Fruit fly (Drosophila melanogaster) whole organism, embryonic: ENCODE data around the gene CG42272.

ENCODE experiments used
- Aef1 ChIP-seq: fragments of 200-800 bp; sonication (Bioruptor generic); IDR thresholded peaks from 3 replicates; pipeline ENCODE4 v1.3.6; 2022; ENCODE audit warnings: missing biosample characterization, missing genetic modification characterization
- Atf3 ChIP-seq: fragments of 200-800 bp; sonication (Bioruptor generic); optimal IDR thresholded peaks from 3 replicates; lab custom pipeline; 2016; ENCODE audit warnings: missing biosample characterization, missing genetic modification characterization
- Awh ChIP-seq: fragments of 200-800 bp; sonication (Bioruptor generic); IDR thresholded peaks from 2 replicates; pipeline ENCODE4, ENCODE4 v1.3.6; 2022; ENCODE audit warnings: missing biosample characterization, missing genetic modification characterization
- CG10543 ChIP-seq: fragments of 200-800 bp; sonication (Bioruptor generic); optimal IDR thresholded peaks from 3 replicates; lab custom pipeline; 2017; ENCODE audit warnings: missing biosample characterization, mild to moderate bottlenecking, missing genetic modification characterization, moderate library complexity
- CG11695 ChIP-seq: fragments of 200-800 bp; sonication (Bioruptor generic); IDR thresholded peaks from 3 replicates; pipeline ENCODE4 v1.3.6; 2022; ENCODE audit warnings: missing biosample characterization, missing genetic modification characterization
- CG11696 ChIP-seq: fragments of 200-800 bp; sonication (Bioruptor generic); IDR thresholded peaks from 2 replicates; pipeline ENCODE4 v1.3.6; 2022; ENCODE audit warnings: missing biosample characterization, missing genetic modification characterization
- CG1233 ChIP-seq: fragments of 200-800 bp; sonication (Bioruptor generic); optimal IDR thresholded peaks from 4 replicates; lab custom pipeline; 2018; ENCODE audit warnings: missing biosample characterization, mild to moderate bottlenecking, missing genetic modification characterization
- CG14965 ChIP-seq: fragments of 200-800 bp; sonication (Bioruptor generic); optimal IDR thresholded peaks from 2 replicates; lab custom pipeline; 2016; ENCODE audit warnings: missing biosample characterization, missing genetic modification characterization, borderline replicate concordance
- CG1602 ChIP-seq: fragments of 200-800 bp; sonication (Bioruptor generic); optimal IDR thresholded peaks from 3 replicates; lab custom pipeline; 2016; ENCODE audit warnings: missing biosample characterization, missing genetic modification characterization
- CG1603 ChIP-seq: fragments of 200-800 bp; sonication (Bioruptor generic); optimal IDR thresholded peaks from 2 replicates; lab custom pipeline; 2019; ENCODE audit warnings: missing biosample characterization, mild to moderate bottlenecking, missing genetic modification characterization, moderate library complexity
- CG17912 ChIP-seq: fragments of 200-800 bp; sonication (Bioruptor generic); optimal IDR thresholded peaks from 2 replicates; lab custom pipeline; 2018; ENCODE audit warnings: missing biosample characterization, mild to moderate bottlenecking, missing genetic modification characterization
- CG18262 ChIP-seq: fragments of 200-800 bp; optimal IDR thresholded peaks from 3 replicates; lab custom pipeline; 2019; ENCODE audit warnings: missing biosample characterization, mild to moderate bottlenecking, missing genetic modification characterization, moderate library complexity
- CG2120 ChIP-seq: fragments of 200-800 bp; sonication (Bioruptor generic); optimal IDR thresholded peaks from 3 replicates; lab custom pipeline; 2016; ENCODE audit warnings: missing biosample characterization, missing genetic modification characterization
- CG2678 ChIP-seq: fragments of 200-800 bp; sonication (Bioruptor generic); optimal IDR thresholded peaks from 3 replicates; lab custom pipeline; 2019; ENCODE audit warnings: missing biosample characterization, mild to moderate bottlenecking, missing genetic modification characterization, moderate library complexity
- CG2875 ChIP-seq: fragments of 200-800 bp; sonication (Bioruptor generic); optimal IDR thresholded peaks from 2 replicates; lab custom pipeline; 2017; ENCODE audit warnings: missing biosample characterization, mild to moderate bottlenecking, missing genetic modification characterization, missing genetic modification reagents
- CG4707 ChIP-seq: fragments of 200-800 bp; sonication (Bioruptor generic); optimal IDR thresholded peaks from 2 replicates; lab custom pipeline; 2018; ENCODE audit warnings: missing biosample characterization, mild to moderate bottlenecking, missing genetic modification characterization, moderate library complexity
- CG6689 ChIP-seq: fragments of 200-800 bp; sonication (Bioruptor generic); IDR thresholded peaks from 2 replicates; pipeline ENCODE4 v1.3.6; 2022; ENCODE audit warnings: missing biosample characterization, missing genetic modification characterization
- CG8359 ChIP-seq: fragments of 200-800 bp; sonication (Bioruptor generic); optimal IDR thresholded peaks from 2 replicates; lab custom pipeline; 2017; ENCODE audit warnings: missing biosample characterization, mild to moderate bottlenecking, missing genetic modification characterization, borderline replicate concordance
- CG9437 ChIP-seq: fragments of 200-800 bp; sonication (Bioruptor generic); optimal IDR thresholded peaks from 2 replicates; lab custom pipeline; 2018; ENCODE audit warnings: missing biosample characterization, mild to moderate bottlenecking, missing genetic modification characterization
- CoRest ChIP-seq: fragments of 200-800 bp; sonication (Bioruptor generic); optimal IDR thresholded peaks from 3 replicates; lab custom pipeline; 2018; ENCODE audit warnings: missing biosample characterization, mild to moderate bottlenecking, missing genetic modification characterization, moderate library complexity
- D ChIP-seq, 2 experiments: fragments of 200-800 bp in 1 of 2; fragments of >200 bp in 1 of 2; sonication (Bioruptor generic) in 1 of 2; optimal IDR thresholded peaks; 2 replicates in 1 of 2; 3 replicates in 1 of 2; lab custom pipeline; 2017; ENCODE audit warnings: mild to moderate bottlenecking in 1 of 2, missing biosample characterization in 1 of 2, missing genetic modification characterization in 1 of 2, missing genetic modification reagents in 1 of 2
- Dbx ChIP-seq: fragments of 200-800 bp; sonication (Bioruptor generic); IDR thresholded peaks from 3 replicates; pipeline ENCODE4 v1.3.6; 2022; ENCODE audit warnings: missing biosample characterization, missing genetic modification characterization
- Doc2 ChIP-seq: fragments of 200-800 bp; sonication (Bioruptor generic); IDR thresholded peaks from 2 replicates; pipeline ENCODE4 v1.3.6; 2022; ENCODE audit warnings: missing biosample characterization, missing genetic modification characterization
- Eip74EF ChIP-seq, 2 experiments: fragments of 200-800 bp in 1 of 2; fragments of >200 bp in 1 of 2; sonication (Bioruptor generic) in 1 of 2; optimal IDR thresholded peaks; 2 replicates each; lab custom pipeline; 2017 to 2019; ENCODE audit warnings: missing biosample characterization in 2 of 2, missing genetic modification characterization in 2 of 2, mild to moderate bottlenecking in 1 of 2, moderate library complexity in 1 of 2
- HmgZ ChIP-seq: fragments of 200-800 bp; sonication (Bioruptor generic); optimal IDR thresholded peaks from 2 replicates; lab custom pipeline; 2018; ENCODE audit warnings: missing biosample characterization, mild to moderate bottlenecking, missing genetic modification characterization
- Hmr ChIP-seq: fragments of 200-800 bp; sonication (Bioruptor generic); optimal IDR thresholded peaks from 3 replicates; lab custom pipeline; 2017; ENCODE audit warnings: mild to moderate bottlenecking, missing biosample characterization, missing genetic modification reagents, missing genetic modification characterization
- Kr ChIP-seq: fragments of 200-800 bp; sonication (Bioruptor generic); optimal IDR thresholded peaks from 2 replicates; lab custom pipeline; 2017; ENCODE audit warnings: missing biosample characterization, mild to moderate bottlenecking, missing genetic modification characterization
- Max ChIP-seq: fragments of 200-800 bp; sonication (Bioruptor generic); optimal IDR thresholded peaks from 2 replicates; lab custom pipeline; 2016; ENCODE audit warnings: missing biosample characterization, mild to moderate bottlenecking, missing genetic modification characterization
- Oli ChIP-seq: fragments of 200-800 bp; sonication (Bioruptor generic); optimal IDR thresholded peaks from 2 replicates; lab custom pipeline; 2018; ENCODE audit warnings: missing biosample characterization, mild to moderate bottlenecking, missing genetic modification characterization, moderate library complexity
- Sox100B ChIP-seq: fragments of 200-800 bp; sonication (Bioruptor generic); optimal IDR thresholded peaks from 3 replicates; lab custom pipeline; 2018; ENCODE audit warnings: missing biosample characterization, mild to moderate bottlenecking, missing genetic modification characterization
- bab2 ChIP-seq: fragments of 200-800 bp; sonication (Bioruptor generic); optimal IDR thresholded peaks from 2 replicates; lab custom pipeline; 2016; ENCODE audit warnings: missing biosample characterization, missing genetic modification characterization
- bcd ChIP-seq: fragments of 200-800 bp; sonication (Bioruptor generic); optimal IDR thresholded peaks from 2 replicates; lab custom pipeline; 2017; ENCODE audit warnings: missing biosample characterization, mild to moderate bottlenecking, missing genetic modification characterization
- en ChIP-seq: fragments of 200-800 bp; sonication (Bioruptor generic); optimal IDR thresholded peaks from 2 replicates; lab custom pipeline; 2016; ENCODE audit warnings: missing biosample characterization, missing genetic modification characterization
- ftz-f1 ChIP-seq: fragments of 200-800 bp; sonication (Bioruptor generic); optimal IDR thresholded peaks from 2 replicates; lab custom pipeline; 2016; ENCODE audit warnings: missing biosample characterization, missing genetic modification characterization
- gcm ChIP-seq: fragments of 200-800 bp; sonication (Bioruptor generic); optimal IDR thresholded peaks from 2 replicates; lab custom pipeline; 2019; ENCODE audit warnings: missing biosample characterization, mild to moderate bottlenecking, missing genetic modification characterization, moderate library complexity
- grau ChIP-seq: fragments of 200-800 bp; optimal IDR thresholded peaks from 3 replicates; lab custom pipeline; 2019; ENCODE audit warnings: missing biosample characterization, mild to moderate bottlenecking, missing genetic modification characterization, moderate library complexity
- inv ChIP-seq: fragments of 200-800 bp; sonication (Bioruptor generic); IDR thresholded peaks from 2 replicates; pipeline ENCODE4 v1.3.6; 2022; ENCODE audit warnings: missing biosample characterization, missing genetic modification characterization; ENCODE audit not compliant: partially characterized antibody
- lmd ChIP-seq: fragments of 200-800 bp; sonication (Bioruptor generic); IDR thresholded peaks from 2 replicates; pipeline ENCODE4 v1.3.6; 2022; ENCODE audit warnings: missing biosample characterization, missing genetic modification characterization
- lola ChIP-seq, 3 experiments: fragments of >200 bp in 2 of 3; fragments of 200-800 bp in 1 of 3; sonication (Bioruptor generic) in 1 of 3; optimal IDR thresholded peaks; 2 replicates each; lab custom pipeline; 2017 to 2019; ENCODE audit warnings: missing biosample characterization in 3 of 3, missing genetic modification characterization in 3 of 3, mild to moderate bottlenecking in 1 of 3, moderate library complexity in 1 of 3
- pho ChIP-seq: fragments of 200-800 bp; sonication (Bioruptor generic); optimal IDR thresholded peaks from 2 replicates; lab custom pipeline; 2016; ENCODE audit warnings: missing biosample characterization, missing genetic modification characterization
- pros ChIP-seq: fragments of 200-800 bp; sonication (Bioruptor generic); optimal IDR thresholded peaks from 3 replicates; lab custom pipeline; 2019; ENCODE audit warnings: missing biosample characterization, mild to moderate bottlenecking, missing genetic modification characterization, moderate library complexity
- row ChIP-seq: fragments of 200-800 bp; sonication (Bioruptor generic); IDR thresholded peaks from 3 replicates; pipeline ENCODE4 v1.3.6; 2022; ENCODE audit warnings: missing biosample characterization, missing genetic modification characterization
- sens ChIP-seq: fragments of 200-800 bp; sonication (Bioruptor generic); peaks from one replicate; lab custom pipeline; 2016; ENCODE audit warnings: missing biosample characterization, missing genetic modification characterization
- seq ChIP-seq: fragments of 200-800 bp; sonication (Bioruptor generic); IDR thresholded peaks from 2 replicates; pipeline ENCODE4 v1.3.6; 2022; ENCODE audit warnings: missing biosample characterization, missing genetic modification characterization
- sisA ChIP-seq: fragments of 200-800 bp; sonication (Bioruptor generic); IDR thresholded peaks from 2 replicates; pipeline ENCODE4 v1.3.6; 2022; ENCODE audit warnings: missing biosample characterization, missing genetic modification characterization
- tgo ChIP-seq: fragments of 200-800 bp; sonication (Bioruptor generic); IDR thresholded peaks from 3 replicates; pipeline ENCODE4 v1.3.6; 2022; ENCODE audit warnings: missing biosample characterization, missing genetic modification characterization
- trem ChIP-seq: fragments of 200-800 bp; optimal IDR thresholded peaks from 3 replicates; lab custom pipeline; 2019; ENCODE audit warnings: missing biosample characterization, mild to moderate bottlenecking, missing genetic modification characterization, moderate library complexity
- vfl ChIP-seq: fragments of 200-800 bp; sonication (Bioruptor generic); optimal IDR thresholded peaks from 2 replicates; lab custom pipeline; 2016; ENCODE audit warnings: missing biosample characterization, missing genetic modification characterization
- wek ChIP-seq: fragments of 200-800 bp; sonication (Bioruptor generic); optimal IDR thresholded peaks from 3 replicates; lab custom pipeline; 2018; ENCODE audit warnings: missing biosample characterization, mild to moderate bottlenecking, missing genetic modification characterization, moderate library complexity
- zen ChIP-seq: fragments of 200-800 bp; sonication (Bioruptor generic); optimal IDR thresholded peaks from 3 replicates; lab custom pipeline; 2018; ENCODE audit warnings: missing biosample characterization, mild to moderate bottlenecking, missing genetic modification characterization, moderate library complexity

Gene CG42272

DNA sequence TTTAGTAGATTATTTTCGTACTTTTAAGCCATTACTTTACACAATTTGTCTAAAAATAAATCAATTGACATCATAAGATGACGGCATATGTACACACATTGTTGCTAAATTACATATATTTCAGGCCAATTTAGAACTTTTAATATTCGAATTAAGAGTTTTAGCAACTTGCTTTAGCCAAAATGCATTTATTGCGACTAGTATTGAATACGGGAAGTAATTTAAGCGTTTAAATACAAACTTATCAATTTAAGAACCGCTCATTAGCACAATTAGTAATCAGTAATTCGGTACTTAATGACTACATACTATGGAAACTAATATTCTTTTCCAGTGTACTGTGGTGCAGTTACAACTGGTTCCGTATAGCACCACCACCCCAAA, 6.4 kb downstream of the CG42272 start (continued):
- 0 out of 3 replicates have a peak, but pooled peaks have one; percentile 21 for TF ChIP-seq CG11695 (GFP tag; lab: Robert Waterston, UW)
- TF ChIP-seq CG8359 (GFP tag; lab: Kevin White, UChicago), result no peak
- no peak for TF ChIP-seq HmgZ (tag; lab: Kevin White, UChicago)
- no peak for TF ChIP-seq CG2120 (GFP tag; lab: Kevin White, UChicago)
- no peak for TF ChIP-seq Doc2
- TF ChIP-seq Atf3 (GFP tag; lab: Kevin White, UChicago), result no peak
- peak; percentile 17 for TF ChIP-seq bcd
- TF ChIP-seq wek (GFP tag; lab: Kevin White, UChicago), result no peak
- no peak for TF ChIP-seq Max (GFP tag; lab: Kevin White, UChicago)
- TF ChIP-seq gcm, result no peak
- TF ChIP-seq vfl (GFP tag; lab: Kevin White, UChicago), result no peak
- TF ChIP-seq CG2678 (tag; lab: Kevin White, UChicago), result peak; percentile 71
- peak; percentile 44 for TF ChIP-seq CG1233
- no peak for TF ChIP-seq seq (GFP tag; lab: Robert Waterston, UW)
- peak; percentile 16 for TF ChIP-seq CG1603 (tag; lab: Kevin White, UChicago)
- TF ChIP-seq lola (GFP tag; optimal IDR thresholded peaks at IDR 0.05; lab: Kevin White, UChicago), result peak in 1 of 3 experiments; percentile 48
- no peak for TF ChIP-seq ftz-f1 (GFP tag; lab: Kevin White, UChicago)
- TF ChIP-seq CoRest (tag; lab: Kevin White, UChicago), result peak; percentile 41
- no peak for TF ChIP-seq pros (GFP tag; lab: Kevin White, UChicago)
- no peak for TF ChIP-seq Kr
- no peak for TF ChIP-seq D (optimal IDR thresholded peaks at IDR 0.05; lab: Kevin White, UChicago)
- TF ChIP-seq D (GFP tag; optimal IDR thresholded peaks at IDR 0.05; lab: Kevin White, UChicago), result peak; percentile 36
- peak; percentile 42 for TF ChIP-seq Oli (tag; lab: Kevin White, UChicago)
- TF ChIP-seq en (GFP tag; lab: Kevin White, UChicago), result no peak
- peak; percentile 42; the same call in 2 of the 3 replicates for TF ChIP-seq row
- no peak for TF ChIP-seq CG4707 (GFP tag; lab: Kevin White, UChicago)
- 0 out of 2 replicates have a peak, but pooled peaks have one; percentile 11 for TF ChIP-seq lmd
- TF ChIP-seq inv (GFP tag; lab: Robert Waterston, UW), result no peak
- TF ChIP-seq Aef1 (GFP tag; lab: Robert Waterston, UW), result no peak
- no peak for TF ChIP-seq trem (tag; lab: Kevin White, UChicago)
- 0 out of 2 replicates have a peak, but pooled peaks have one; percentile 22 for TF ChIP-seq sisA
- TF ChIP-seq Dbx, result no peak
- peak; percentile 55 for TF ChIP-seq Sox100B (GFP tag; lab: Kevin White, UChicago)
- no peak for TF ChIP-seq CG1602 (GFP tag; lab: Kevin White, UChicago)
- peak; percentile 13 for TF ChIP-seq Hmr
- TF ChIP-seq CG2875, result peak; percentile 0
- no peak for TF ChIP-seq zen (tag; lab: Kevin White, UChicago)
- peak; percentile 18; the same call in 1 of the 3 replicates for TF ChIP-seq tgo (GFP tag; lab: Robert Waterston, UW)
- no peak for TF ChIP-seq CG17912 (GFP tag; lab: Kevin White, UChicago)
- peak; percentile 12 for TF ChIP-seq bab2
- TF ChIP-seq grau (tag; lab: Kevin White, UChicago), result peak; percentile 18
- TF ChIP-seq pho (GFP tag; lab: Kevin White, UChicago), result no peak
- peak; percentile 57 for TF ChIP-seq sens (GFP tag; lab: Kevin White, UChicago)
- TF ChIP-seq CG9437 (GFP tag; lab: Kevin White, UChicago), result peak; percentile 24
- peak; percentile 74 for TF ChIP-seq CG18262 (tag; lab: Kevin White, UChicago)
- 0 out of 2 replicates have a peak, but pooled peaks have one; percentile 25 for TF ChIP-seq CG11696
- TF ChIP-seq CG6689, result peak; percentile 49
- peak in 1 of 2 experiments; percentile 27 for TF ChIP-seq Eip74EF (GFP tag; optimal IDR thresholded peaks at IDR 0.05; lab: Kevin White, UChicago)
- TF ChIP-seq CG14965 (GFP tag; lab: Kevin White, UChicago), result no peak
- no peak for TF ChIP-seq Awh
- no peak for TF ChIP-seq CG10543 (GFP tag; lab: Kevin White, UChicago)
